Fruit fly (Drosophila melanogaster) whole organism, pupa: Measurements from ENCODE around the gene CG46387.

ENCODE experiments used
- CG17806 ChIP-seq: fragments of 200-800 bp; sonication (Bioruptor generic); optimal IDR thresholded peaks from 2 replicates; lab custom pipeline; 2018; ENCODE audit warnings: missing biosample characterization, mild to moderate bottlenecking, missing genetic modification characterization, moderate library complexity
- CG34367 ChIP-seq: fragments of 200-800 bp; sonication (Bioruptor generic); optimal IDR thresholded peaks from 2 replicates; lab custom pipeline; 2018; ENCODE audit warnings: missing biosample characterization, mild to moderate bottlenecking, missing genetic modification characterization
- EcR ChIP-seq: fragments of 200-800 bp; sonication (Bioruptor generic); optimal IDR thresholded peaks from 3 replicates; lab custom pipeline; 2019; ENCODE audit warnings: missing biosample characterization, missing genetic modification characterization, mild to moderate bottlenecking, moderate library complexity, missing genetic modification reagents
- fd96Ca ChIP-seq: fragments of 200-800 bp; sonication (Bioruptor generic); IDR thresholded peaks from 3 replicates; pipeline ENCODE4 v1.3.6; 2022; ENCODE audit warnings: missing biosample characterization, missing genetic modification characterization

- TF ChIP-seq CG34367 (tag; lab: Kevin White, UChicago) (peak; percentile 61), EcR (no peak), CG17806 (tag; lab: Kevin White, UChicago) (no peak), fd96Ca (GFP tag; lab: Robert Waterston, UW) (no peak)
These were observed 45.2 kb upstream of the CG46387 start for dm6 chr3L:9853140-9853746.
